Worm (Caenorhabditis elegans) whole organism, L4/young adult: ENCODE data around the gene C34F6.5.

Experiments used
- dao-5 ChIP-seq: sonication (generic microtip); optimal IDR thresholded peaks from 2 replicates; lab custom pipeline; 2016; ENCODE audit warnings: missing genotype, missing genetic modification characterization, moderate library complexity, missing compliant biosample characterization
- him-1 ChIP-seq: sonication (generic microtip); optimal IDR thresholded peaks from 2 replicates; lab custom pipeline; 2016; ENCODE audit warnings: missing genotype, missing genetic modification reagents, missing genetic modification characterization, missing compliant biosample characterization

ce11 chrX:11203773-11204172, 4.9 kb downstream of the C34F6.5 start, which contains the start of gene C34F6.11:
- TF ChIP-seq him-1 (tag; lab: Kevin White, UChicago): no peak
- TF ChIP-seq dao-5 (tag; lab: Kevin White, UChicago): no peak
